Worm (Caenorhabditis elegans) whole organism, L2 larva: Measurements from ENCODE around the gene hpo-10.

Experiments used
- C34F6.9 ChIP-seq: fragments of 150-350 bp; optimal IDR thresholded peaks from 2 replicates; lab custom pipeline; 2014; ENCODE audit warnings: missing biosample characterization, missing genetic modification characterization
- F13H6.1 ChIP-seq: sonication (generic microtip); optimal IDR thresholded peaks from 2 replicates; lab custom pipeline; 2016; ENCODE audit warnings: missing genetic modification characterization, missing compliant biosample characterization
- R02D3.7 ChIP-seq: fragments of 150-350 bp; optimal IDR thresholded peaks from 2 replicates; lab custom pipeline; 2014; ENCODE audit warnings: missing biosample characterization, missing genetic modification characterization
- Y55F3AM.14 ChIP-seq: fragments of 200-800 bp; sonication (Bioruptor generic); optimal IDR thresholded peaks from 2 replicates; lab custom pipeline; 2018; ENCODE audit warnings: mild to moderate bottlenecking, missing genetic modification characterization, missing compliant biosample characterization
- ZK546.5 ChIP-seq: sonication (generic microtip); optimal IDR thresholded peaks from 2 replicates; lab custom pipeline; 2017; ENCODE audit warnings: missing biosample characterization, missing genetic modification characterization
- alr-1 ChIP-seq: fragments of 150-350 bp; optimal IDR thresholded peaks from 2 replicates; lab custom pipeline; 2014; ENCODE audit warnings: missing biosample characterization, missing genetic modification characterization
- aly-2 ChIP-seq: fragments of 150-350 bp; optimal IDR thresholded peaks from 2 replicates; lab custom pipeline; 2014; ENCODE audit warnings: missing biosample characterization, missing genetic modification characterization
- ama-1 ChIP-seq: fragments of 150-350 bp; optimal IDR thresholded peaks from 2 replicates; lab custom pipeline; 2018; ENCODE audit warnings: inconsistent platforms
- blmp-1 ChIP-seq: sonication (generic microtip); optimal IDR thresholded peaks from 2 replicates; lab custom pipeline; 2017; ENCODE audit warnings: missing genetic modification characterization, mild to moderate bottlenecking, missing compliant biosample characterization, antibody characterized with exemption, moderate library complexity; ENCODE audit not compliant: insufficient read depth
- ceh-16 ChIP-seq: fragments of 150-350 bp; optimal IDR thresholded peaks from 2 replicates; lab custom pipeline; 2014; ENCODE audit warnings: missing biosample characterization, missing genetic modification characterization
- ceh-82 ChIP-seq: fragments of 150-350 bp; optimal IDR thresholded peaks from 2 replicates; lab custom pipeline; 2014; ENCODE audit warnings: missing biosample characterization, missing genetic modification characterization
- crh-2 ChIP-seq: sonication (generic microtip); optimal IDR thresholded peaks from 2 replicates; lab custom pipeline; 2017; ENCODE audit warnings: missing biosample characterization, missing genetic modification characterization
- dmd-4 ChIP-seq: sonication (generic microtip); optimal IDR thresholded peaks from 2 replicates; lab custom pipeline; 2017; ENCODE audit warnings: missing biosample characterization, missing genetic modification characterization
- egl-27 ChIP-seq: sonication (generic microtip); optimal IDR thresholded peaks from 3 replicates; lab custom pipeline; 2017; ENCODE audit warnings: missing biosample characterization, missing genetic modification reagents, missing genetic modification characterization
- elt-1 ChIP-seq: fragments of 150-350 bp; optimal IDR thresholded peaks from 2 replicates; lab custom pipeline; 2014; ENCODE audit warnings: missing biosample characterization, missing genetic modification characterization
- elt-3 ChIP-seq: sonication (generic microtip); optimal IDR thresholded peaks from 2 replicates; lab custom pipeline; 2017; ENCODE audit warnings: missing biosample characterization, missing genetic modification characterization
- fos-1 ChIP-seq: fragments of 150-350 bp; optimal IDR thresholded peaks from 2 replicates; lab custom pipeline; 2014; ENCODE audit warnings: missing biosample characterization, missing genetic modification characterization
- gmeb-1 ChIP-seq: fragments of 150-350 bp; optimal IDR thresholded peaks from 2 replicates; lab custom pipeline; 2014; ENCODE audit warnings: missing biosample characterization, missing genetic modification characterization
- lin-11 ChIP-seq: fragments of 150-350 bp; sonication (generic microtip); optimal IDR thresholded peaks from 2 replicates; lab custom pipeline; 2014; ENCODE audit warnings: missing biosample characterization, missing genetic modification characterization, inconsistent platforms, mixed read lengths
- lin-13 ChIP-seq: fragments of 150-350 bp; optimal IDR thresholded peaks from 2 replicates; lab custom pipeline; 2014; ENCODE audit warnings: missing biosample characterization, missing genetic modification reagents, missing genetic modification characterization
- lin-39 ChIP-seq: fragments of 150-350 bp; optimal IDR thresholded peaks from 2 replicates; lab custom pipeline; 2014; ENCODE audit warnings: missing biosample characterization, missing genetic modification reagents, missing genetic modification characterization
- lsy-2 ChIP-seq, 2 experiments: fragments of 150-350 bp in 1 of 2; sonication (generic microtip) in 1 of 2; optimal IDR thresholded peaks; 2 replicates each; lab custom pipeline; 2014 to 2017; ENCODE audit warnings: missing biosample characterization in 2 of 2, missing genetic modification characterization in 2 of 2
- mab-5 ChIP-seq: fragments of 150-350 bp; optimal IDR thresholded peaks from 2 replicates; lab custom pipeline; 2014; ENCODE audit warnings: missing biosample characterization, missing genetic modification characterization
- mbf-1 ChIP-seq: sonication (generic microtip); optimal IDR thresholded peaks from 2 replicates; lab custom pipeline; 2017; ENCODE audit warnings: missing biosample characterization, missing genetic modification characterization
- mdl-1 ChIP-seq, 2 experiments: fragments of 150-350 bp in 1 of 2; sonication (generic microtip) in 1 of 2; optimal IDR thresholded peaks; 2 replicates each; lab custom pipeline; 2017; ENCODE audit warnings: missing biosample characterization in 2 of 2, missing genetic modification characterization in 2 of 2
- nhr-10 ChIP-seq: sonication (generic microtip); optimal IDR thresholded peaks from 2 replicates; lab custom pipeline; 2017; ENCODE audit warnings: missing biosample characterization, missing genetic modification characterization
- nhr-11 ChIP-seq: fragments of 150-350 bp; optimal IDR thresholded peaks from 2 replicates; lab custom pipeline; 2014; ENCODE audit warnings: missing biosample characterization, missing genetic modification characterization
- nhr-12 ChIP-seq: fragments of 150-350 bp; optimal IDR thresholded peaks from 2 replicates; lab custom pipeline; 2014; ENCODE audit warnings: missing biosample characterization, missing genetic modification characterization
- nhr-129 ChIP-seq: fragments of 150-350 bp; optimal IDR thresholded peaks from 2 replicates; lab custom pipeline; 2014; ENCODE audit warnings: missing biosample characterization, missing genetic modification characterization
- nhr-21 ChIP-seq: fragments of 150-350 bp; optimal IDR thresholded peaks from 2 replicates; lab custom pipeline; 2014; ENCODE audit warnings: missing biosample characterization, missing genetic modification characterization
- nhr-23 ChIP-seq: fragments of 150-350 bp; optimal IDR thresholded peaks from 2 replicates; lab custom pipeline; 2014; ENCODE audit warnings: missing biosample characterization, missing genetic modification reagents, missing genetic modification characterization
- nhr-237 ChIP-seq: fragments of 150-350 bp; optimal IDR thresholded peaks from 2 replicates; lab custom pipeline; 2014; ENCODE audit warnings: missing biosample characterization, missing genetic modification characterization
- nhr-25 ChIP-seq: fragments of 150-350 bp; sonication (generic microtip); optimal IDR thresholded peaks from 3 replicates; lab custom pipeline; 2014; ENCODE audit warnings: missing biosample characterization, missing genetic modification characterization
- nhr-6 ChIP-seq: fragments of 150-350 bp; optimal IDR thresholded peaks from 2 replicates; lab custom pipeline; 2014; ENCODE audit warnings: missing biosample characterization, missing genetic modification characterization
- nhr-77 ChIP-seq: fragments of 150-350 bp; optimal IDR thresholded peaks from 2 replicates; lab custom pipeline; 2014; ENCODE audit warnings: missing biosample characterization, missing genetic modification characterization
- peb-1 ChIP-seq: fragments of 150-350 bp; optimal IDR thresholded peaks from 2 replicates; lab custom pipeline; 2014; ENCODE audit warnings: missing biosample characterization, missing genetic modification characterization
- sem-4 ChIP-seq: fragments of 150-350 bp; optimal IDR thresholded peaks from 2 replicates; lab custom pipeline; 2014; ENCODE audit warnings: missing biosample characterization, missing genetic modification reagents, missing genetic modification characterization
- skn-1 ChIP-seq: sonication (generic microtip); optimal IDR thresholded peaks from 2 replicates; lab custom pipeline; 2017; ENCODE audit warnings: missing biosample characterization, missing genetic modification characterization
- sma-3 ChIP-seq: sonication (generic microtip); optimal IDR thresholded peaks from 2 replicates; lab custom pipeline; 2016; ENCODE audit warnings: missing genetic modification reagents, missing genetic modification characterization, missing compliant biosample characterization
- sma-9 ChIP-seq, 2 experiments: fragments of 150-350 bp in 1 of 2; sonication (generic microtip) in 1 of 2; optimal IDR thresholded peaks; 2 replicates each; lab custom pipeline; 2014 to 2016; ENCODE audit warnings: missing genetic modification characterization in 2 of 2, mild to moderate bottlenecking in 1 of 2, missing biosample characterization in 1 of 2, missing compliant biosample characterization in 1 of 2, missing genetic modification reagents in 1 of 2, moderate library complexity in 1 of 2
- snpc-4 ChIP-seq: fragments of 150-350 bp; optimal IDR thresholded peaks from 2 replicates; lab custom pipeline; 2014; ENCODE audit warnings: missing biosample characterization, missing genetic modification characterization
- unc-39 ChIP-seq: fragments of 150-350 bp; optimal IDR thresholded peaks from 2 replicates; lab custom pipeline; 2014; ENCODE audit warnings: missing biosample characterization, missing genetic modification characterization
- unc-55 ChIP-seq: fragments of 150-350 bp; sonication (generic microtip); optimal IDR thresholded peaks from 3 replicates; lab custom pipeline; 2014; ENCODE audit warnings: missing biosample characterization, missing genetic modification reagents, missing genetic modification characterization
- unc-62 ChIP-seq: fragments of 150-350 bp; optimal IDR thresholded peaks from 2 replicates; lab custom pipeline; 2014; ENCODE audit warnings: missing biosample characterization, missing genetic modification reagents, missing genetic modification characterization
- zag-1 ChIP-seq: fragments of 150-350 bp; optimal IDR thresholded peaks from 2 replicates; lab custom pipeline; 2014; ENCODE audit warnings: missing biosample characterization, missing genetic modification characterization
- ztf-1 ChIP-seq: fragments of 200-800 bp; sonication (Bioruptor generic); conservative IDR thresholded peaks from 2 replicates; pipeline ENCODE4 v1.3.6; 2022; ENCODE audit warnings: missing genetic modification characterization, missing compliant biosample characterization
- ztf-11 ChIP-seq: sonication (generic microtip); optimal IDR thresholded peaks from 2 replicates; lab custom pipeline; 2017; ENCODE audit warnings: missing biosample characterization, missing genetic modification characterization
- ztf-4 ChIP-seq: fragments of 150-350 bp; optimal IDR thresholded peaks from 2 replicates; lab custom pipeline; 2014; ENCODE audit warnings: missing biosample characterization, missing genetic modification characterization

hpo-10 gene

DNA sequence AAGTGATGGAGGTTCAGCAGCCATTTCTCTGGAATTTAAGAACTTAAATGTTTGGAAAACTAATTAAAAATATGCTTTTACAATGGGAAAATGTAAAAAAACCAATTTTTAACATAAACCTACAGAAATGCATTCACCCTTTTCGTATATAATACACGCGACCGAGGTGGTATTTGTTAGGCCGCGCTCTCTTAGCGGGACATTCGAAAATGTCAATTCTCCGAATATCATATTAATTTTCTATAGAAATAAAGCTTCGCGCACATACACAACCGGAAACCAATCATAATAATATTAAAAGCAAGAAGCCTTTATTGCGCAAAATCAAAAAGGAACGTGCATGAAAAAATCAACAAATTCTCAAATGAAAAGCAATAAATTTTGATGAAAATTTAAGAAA lies 26.0 kb upstream of the hpo-10 start, which contains the start of gene ddx-23:
TSS of gene ddx-23 (minus strand) at position 30 of the 400 bp plus-strand sequence.
- TF ChIP-seq sem-4 (tag; lab: Kevin White, UChicago) (no peak), C34F6.9 (tag; lab: Kevin White, UChicago) (peak; percentile 14), nhr-21 (no peak), nhr-11 (tag; lab: Kevin White, UChicago) (no peak), dmd-4 (tag; lab: Kevin White, UChicago) (no peak), mab-5 (tag; lab: Kevin White, UChicago) (no peak), peb-1 (no peak), lsy-2 (tag; optimal IDR thresholded peaks at IDR 0.05; lab: Kevin White, UChicago) (peak in 1 of 2 experiments; percentile 57), nhr-77 (tag; lab: Kevin White, UChicago) (no peak), lin-13 (GFP tag; lab: Kevin White, UChicago) (peak; percentile 8), nhr-25 (tag; lab: Kevin White, UChicago) (no peak), nhr-237 (no peak), unc-62 (no peak), ama-1 (lab: Kevin White, UChicago) (peak; percentile 53), mbf-1 (tag; lab: Kevin White, UChicago) (no peak), unc-39 (tag; lab: Kevin White, UChicago) (no peak), alr-1 (tag; lab: Kevin White, UChicago) (no peak), nhr-23 (tag; lab: Kevin White, UChicago) (no peak), sma-3 (GFP tag; lab: Kevin White, UChicago) (peak; percentile 49), elt-1 (tag; lab: Kevin White, UChicago) (no peak), unc-55 (GFP tag; lab: Kevin White, UChicago) (peak; percentile 4), sma-9 (GFP tag; optimal IDR thresholded peaks at IDR 0.05; lab: Kevin White, UChicago) (no peak), sma-9 (tag; optimal IDR thresholded peaks at IDR 0.05; lab: Kevin White, UChicago) (no peak), nhr-12 (tag; lab: Kevin White, UChicago) (no peak), ZK546.5 (tag; lab: Kevin White, UChicago) (no peak), crh-2 (no peak), nhr-10 (tag; lab: Kevin White, UChicago) (no peak), ceh-82 (no peak), ztf-11 (tag; lab: Kevin White, UChicago) (no peak), blmp-1 (tag; lab: Kevin White, UChicago) (no peak), aly-2 (no peak), skn-1 (tag; lab: Kevin White, UChicago) (no peak), gmeb-1 (tag; lab: Kevin White, UChicago) (peak; percentile 63), nhr-6 (tag; lab: Kevin White, UChicago) (no peak), fos-1 (tag; lab: Kevin White, UChicago) (no peak), Y55F3AM.14 (no peak), ztf-1 (no peak), ztf-4 (tag; lab: Kevin White, UChicago) (peak; percentile 81), F13H6.1 (tag; lab: Kevin White, UChicago) (no peak), lin-39 (tag; lab: Kevin White, UChicago) (no peak), lin-11 (tag; lab: Kevin White, UChicago) (no peak), elt-3 (tag; lab: Kevin White, UChicago) (no peak), mdl-1 (tag; optimal IDR thresholded peaks at IDR 0.05; lab: Kevin White, UChicago) (no peak), zag-1 (tag; lab: Kevin White, UChicago) (no peak), ceh-16 (tag; lab: Kevin White, UChicago) (no peak), snpc-4 (tag; lab: Kevin White, UChicago) (no peak), egl-27 (tag; lab: Kevin White, UChicago) (no peak), nhr-129 (tag; lab: Kevin White, UChicago) (no peak), R02D3.7 (tag; lab: Kevin White, UChicago) (no peak)
